Worm (Caenorhabditis elegans) whole organism, L4 larva: ENCODE results near the gene cyp-14A1.
A peak's percentile ranks its signal among the peaks of the same experiment; 100 is the strongest.

Experiments
- F10B5.3 ChIP-seq: sonication (generic microtip); optimal IDR thresholded peaks from 2 replicates; lab custom pipeline; 2016; ENCODE audit warnings: mild to moderate bottlenecking, missing genetic modification characterization, missing compliant biosample characterization
- T26A8.4 ChIP-seq: fragments of 200-800 bp; sonication (Bioruptor generic); IDR thresholded peaks from 2 replicates; pipeline ENCODE4 v1.3.6; 2022; ENCODE audit warnings: missing genetic modification characterization, missing compliant biosample characterization
- ZK337.2 ChIP-seq: fragments of 200-800 bp; sonication (Bioruptor generic); IDR thresholded peaks from 2 replicates; pipeline ENCODE4 v1.3.6; 2022; ENCODE audit warnings: missing genetic modification reagents, missing genetic modification characterization, missing compliant biosample characterization
- aha-1 ChIP-seq: fragments of 150-350 bp; peaks from one replicate; lab custom pipeline; 2014; ENCODE audit warnings: missing biosample characterization, missing genetic modification characterization
- ama-1 ChIP-seq: fragments of 150-350 bp; optimal IDR thresholded peaks from 2 replicates; lab custom pipeline; 2014; ENCODE audit warnings: inconsistent platforms, mixed read lengths
- cey-2 ChIP-seq: sonication (generic microtip); optimal IDR thresholded peaks from 3 replicates; lab custom pipeline; 2017; ENCODE audit warnings: missing genetic modification characterization, mild to moderate bottlenecking, missing compliant biosample characterization, antibody characterized with exemption, borderline replicate concordance; ENCODE audit not compliant: insufficient read depth
- ctbp-1 ChIP-seq: fragments of 200-800 bp; sonication (Bioruptor generic); IDR thresholded peaks from 2 replicates; pipeline ENCODE4 v1.3.6; 2022; ENCODE audit warnings: missing genetic modification reagents, missing genetic modification characterization, missing compliant biosample characterization
- daf-12 ChIP-seq: fragments of 150-350 bp; optimal IDR thresholded peaks from 2 replicates; lab custom pipeline; 2014; ENCODE audit warnings: missing biosample characterization, missing genetic modification reagents, missing genetic modification characterization
- daf-16 ChIP-seq, 3 experiments: sonication (generic microtip); optimal IDR thresholded peaks; 2 replicates each; lab custom pipeline; 2016 to 2017; ENCODE audit warnings: missing genetic modification characterization in 3 of 3, missing genetic modification reagents in 3 of 3, mild to moderate bottlenecking in 2 of 3, missing compliant biosample characterization in 2 of 3, missing biosample characterization in 1 of 3, moderate library complexity in 1 of 3
- dmd-6 ChIP-seq: fragments of 200-800 bp; sonication (Bioruptor generic); IDR thresholded peaks from 2 replicates; pipeline ENCODE4 v1.3.6; 2022; ENCODE audit warnings: missing genetic modification reagents, missing genetic modification characterization, missing compliant biosample characterization
- dmd-9 ChIP-seq: fragments of 200-800 bp; sonication (Bioruptor generic); IDR thresholded peaks from 2 replicates; pipeline ENCODE4 v1.3.6; 2022; ENCODE audit warnings: missing genetic modification reagents, missing genetic modification characterization, missing compliant biosample characterization
- duxl-1 ChIP-seq: sonication (generic microtip); optimal IDR thresholded peaks from 2 replicates; lab custom pipeline; 2016; ENCODE audit warnings: mild to moderate bottlenecking, missing genetic modification characterization, moderate library complexity, missing compliant biosample characterization; ENCODE audit not compliant: poor library complexity
- dve-1 ChIP-seq: sonication (generic microtip); optimal IDR thresholded peaks from 2 replicates; lab custom pipeline; 2017; ENCODE audit warnings: antibody characterized with exemption, mild to moderate bottlenecking, missing genetic modification characterization, missing compliant biosample characterization; ENCODE audit not compliant: insufficient read depth
- egl-43 ChIP-seq: fragments of 200-800 bp; sonication (Bioruptor generic); IDR thresholded peaks from 2 replicates; pipeline ENCODE4 v1.3.6; 2022; ENCODE audit warnings: missing genetic modification reagents, missing genetic modification characterization, missing compliant biosample characterization
- hlh-11 ChIP-seq: fragments of 200-800 bp; sonication (Bioruptor generic); optimal IDR thresholded peaks from 2 replicates; lab custom pipeline; 2018; ENCODE audit warnings: mild to moderate bottlenecking, missing genetic modification characterization, missing compliant biosample characterization
- hlh-30 ChIP-seq: sonication (generic microtip); optimal IDR thresholded peaks from 2 replicates; lab custom pipeline; 2017; ENCODE audit warnings: antibody characterized with exemption, mild to moderate bottlenecking, missing genetic modification characterization, missing compliant biosample characterization; ENCODE audit not compliant: insufficient read depth
- lin-1 ChIP-seq: fragments of 200-800 bp; sonication (Bioruptor generic); IDR thresholded peaks from 2 replicates; pipeline ENCODE4 v1.3.6; 2022; ENCODE audit warnings: missing genetic modification reagents, missing genetic modification characterization, missing compliant biosample characterization
- lin-13 ChIP-seq: fragments of 150-350 bp; optimal IDR thresholded peaks from 2 replicates; lab custom pipeline; 2014; ENCODE audit warnings: missing biosample characterization, missing genetic modification reagents, missing genetic modification characterization
- lin-15B ChIP-seq: fragments of 150-350 bp; sonication (generic microtip); optimal IDR thresholded peaks from 3 replicates; lab custom pipeline; 2014; ENCODE audit warnings: missing biosample characterization, missing genetic modification characterization
- madf-5 ChIP-seq, 2 experiments: fragments of 200-800 bp; sonication (Bioruptor generic); IDR thresholded peaks; 2 replicates each; pipeline ENCODE4 v1.3.6; 2022; ENCODE audit warnings: missing compliant biosample characterization in 2 of 2, missing genetic modification characterization in 2 of 2
- mdt-29 ChIP-seq: fragments of 200-800 bp; sonication (Bioruptor generic); IDR thresholded peaks from 2 replicates; pipeline ENCODE4 v1.3.6; 2022; ENCODE audit warnings: missing genetic modification reagents, missing genetic modification characterization, missing compliant biosample characterization
- mes-2 ChIP-seq: sonication (generic microtip); optimal IDR thresholded peaks from 2 replicates; lab custom pipeline; 2016; ENCODE audit warnings: missing genotype, mild to moderate bottlenecking, missing genetic modification characterization, missing compliant biosample characterization; ENCODE audit not compliant: poor library complexity, severe bottlenecking
- mxl-3 ChIP-seq: fragments of 200-800 bp; sonication (Bioruptor generic); optimal IDR thresholded peaks from 2 replicates; lab custom pipeline; 2018; ENCODE audit warnings: mild to moderate bottlenecking, missing genetic modification characterization, missing compliant biosample characterization
- nhr-237 ChIP-seq: sonication (generic microtip); optimal IDR thresholded peaks from 2 replicates; lab custom pipeline; 2017; ENCODE audit warnings: missing biosample characterization, missing genetic modification characterization
- nhr-48 ChIP-seq: sonication (generic microtip); optimal IDR thresholded peaks from 2 replicates; lab custom pipeline; 2016; ENCODE audit warnings: mild to moderate bottlenecking, missing genetic modification characterization, missing compliant biosample characterization
- nhr-77 ChIP-seq: fragments of 150-350 bp; optimal IDR thresholded peaks from 2 replicates; lab custom pipeline; 2014; ENCODE audit warnings: missing biosample characterization, missing genetic modification characterization
- pqm-1 ChIP-seq: sonication (generic microtip); optimal IDR thresholded peaks from 2 replicates; lab custom pipeline; 2017; ENCODE audit warnings: missing biosample characterization, missing genetic modification characterization
- rbr-2 ChIP-seq: sonication (generic microtip); optimal IDR thresholded peaks from 2 replicates; lab custom pipeline; 2016; ENCODE audit warnings: missing genotype, missing genetic modification characterization, missing compliant biosample characterization
- saeg-2 ChIP-seq: fragments of 200-800 bp; sonication (Bioruptor generic); IDR thresholded peaks from 2 replicates; pipeline ENCODE4 v1.3.6; 2022; ENCODE audit warnings: missing genetic modification reagents, missing genetic modification characterization, missing compliant biosample characterization
- skn-1 ChIP-seq: fragments of 150-350 bp; optimal IDR thresholded peaks from 2 replicates; lab custom pipeline; 2014; ENCODE audit warnings: missing biosample characterization, missing genetic modification characterization
- snpc-4 ChIP-seq: fragments of 150-350 bp; optimal IDR thresholded peaks from 2 replicates; lab custom pipeline; 2014; ENCODE audit warnings: missing biosample characterization, missing genetic modification characterization
- spr-3 ChIP-seq: fragments of 200-800 bp; sonication (Bioruptor generic); optimal IDR thresholded peaks from 2 replicates; lab custom pipeline; 2018; ENCODE audit warnings: mild to moderate bottlenecking, missing genetic modification characterization, missing compliant biosample characterization
- zag-1 ChIP-seq: fragments of 150-350 bp; optimal IDR thresholded peaks from 2 replicates; lab custom pipeline; 2014; ENCODE audit warnings: missing biosample characterization, missing genetic modification characterization
- zfp-3 ChIP-seq: fragments of 200-800 bp; sonication (Bioruptor generic); conservative IDR thresholded peaks from 2 replicates; pipeline ENCODE4 v1.3.6; 2022; ENCODE audit warnings: missing genetic modification reagents, missing genetic modification characterization, missing compliant biosample characterization
- zip-2 ChIP-seq: fragments of 150-350 bp; optimal IDR thresholded peaks from 2 replicates; lab custom pipeline; 2014; ENCODE audit warnings: missing biosample characterization, missing genetic modification characterization

Gene cyp-14A1

DNA sequence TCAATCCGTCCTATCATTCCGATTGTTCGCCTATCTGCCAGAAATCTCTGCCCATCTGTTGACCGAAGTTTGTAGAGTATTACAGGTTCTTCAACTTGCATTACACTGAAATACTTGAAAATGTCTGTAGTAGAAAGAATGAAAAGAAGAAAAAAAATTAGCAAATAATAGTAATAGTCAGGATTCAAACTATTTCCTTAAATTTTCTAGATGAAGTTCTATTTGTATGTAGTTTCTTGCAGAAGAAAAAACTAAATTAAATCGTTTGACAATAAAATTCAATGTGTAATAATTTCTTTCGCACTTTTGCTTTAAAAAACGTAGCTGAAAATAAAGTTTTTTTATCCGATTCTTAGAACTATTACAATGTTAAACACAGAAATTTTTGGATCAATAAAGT, 42.5 kb downstream of the cyp-14A1 start, which contains the start of gene skr-19:
skr-19 (minus strand) TSS at position 101 of the 400 bp plus-strand sequence.
- TF ChIP-seq nhr-237 (tag; lab: Kevin White, UChicago) = no peak
- no peak for TF ChIP-seq F10B5.3 (tag; lab: Kevin White, UChicago)
- no peak for TF ChIP-seq spr-3 (GFP tag; lab: Kevin White, UChicago)
- no peak for TF ChIP-seq nhr-77 (tag; lab: Kevin White, UChicago)
- no peak for TF ChIP-seq snpc-4 (tag; lab: Kevin White, UChicago)
- TF ChIP-seq aha-1 (tag; lab: Kevin White, UChicago) = peak; percentile 9
- TF ChIP-seq mdt-29 (GFP tag; lab: Robert Waterston, UW) = no peak
- TF ChIP-seq lin-1 (GFP tag; lab: Robert Waterston, UW) = no peak
- TF ChIP-seq lin-13 (GFP tag; lab: Kevin White, UChicago) = no peak

ce11 chrX:13223437-13223836, 43.7 kb downstream of the cyp-14A1 start, which contains the start of gene skr-20:
Gene skr-20 (minus strand): TSS chrX:13223537.
- no peak for TF ChIP-seq duxl-1 (tag; lab: Kevin White, UChicago)
- TF ChIP-seq mdt-29 (GFP tag; lab: Robert Waterston, UW) = no peak
- no peak for TF ChIP-seq nhr-48 (tag; lab: Kevin White, UChicago)
- no peak for TF ChIP-seq snpc-4 (tag; lab: Kevin White, UChicago)
- TF ChIP-seq madf-5 (GFP tag; IDR thresholded peaks at IDR 0.05; lab: Robert Waterston, UW) = no peak

- TF ChIP-seq zfp-3 (GFP tag; lab: Robert Waterston, UW) (no peak), daf-16 (GFP tag; optimal IDR thresholded peaks at IDR 0.05; lab: Kevin White, UChicago) (no peak), daf-16 (tag; optimal IDR thresholded peaks at IDR 0.05; lab: Kevin White, UChicago) (peak; percentile 95), ama-1 (lab: Kevin White, UChicago) (no peak), mdt-29 (GFP tag; lab: Robert Waterston, UW) (no peak), mxl-3 (GFP tag; lab: Kevin White, UChicago) (no peak), daf-12 (tag; lab: Kevin White, UChicago) (no peak), cey-2 (no peak), egl-43 (GFP tag; lab: Robert Waterston, UW) (no peak), zip-2 (tag; lab: Kevin White, UChicago) (no peak), dmd-9 (GFP tag; lab: Robert Waterston, UW) (no peak), hlh-30 (tag; lab: Kevin White, UChicago) (peak; percentile 25), lin-15B (tag; lab: Kevin White, UChicago) (no peak), ZK337.2 (GFP tag; lab: Robert Waterston, UW) (no peak), mes-2 (tag; lab: Kevin White, UChicago) (no peak), dmd-6 (peak; percentile 71), snpc-4 (tag; lab: Kevin White, UChicago) (no peak), F10B5.3 (tag; lab: Kevin White, UChicago) (no peak), skn-1 (tag; lab: Kevin White, UChicago) (no peak), ctbp-1 (GFP tag; lab: Robert Waterston, UW) (no peak), rbr-2 (tag; lab: Kevin White, UChicago) (no peak), saeg-2 (GFP tag; lab: Robert Waterston, UW) (no peak), dve-1 (tag; lab: Kevin White, UChicago) (peak; percentile 74), T26A8.4 (no peak), pqm-1 (tag; lab: Kevin White, UChicago) (peak; percentile 15), zag-1 (tag; lab: Kevin White, UChicago) (no peak), hlh-11 (peak; percentile 84)
Measured at ce11 chrX:13221357-13221756, 45.8 kb downstream of the cyp-14A1 start, which contains the start of gene asp-4. Gene asp-4 (minus strand): TSS chrX:13221462.
